Worm (Caenorhabditis elegans) whole organism, midembryonic: ENCODE results near the gene srx-29.
A peak's percentile ranks its signal among the peaks of the same experiment; 100 is the strongest.
"Not testable (repeated sequence)": the region's sequence is repeated elsewhere in the genome, so short reads cannot be mapped to it uniquely, and the experiment has no call there.

Source experiments
- T22C8.4 ChIP-seq: fragments of 200-800 bp; sonication (Bioruptor generic); IDR thresholded peaks from 2 replicates; pipeline ENCODE4 v1.3.6; 2022; ENCODE audit warnings: missing genetic modification characterization, missing compliant biosample characterization
- cog-1 ChIP-seq: sonication (generic microtip); optimal IDR thresholded peaks from 2 replicates; lab custom pipeline; 2016; ENCODE audit warnings: missing genetic modification characterization, missing compliant biosample characterization
- flt-1 ChIP-seq: fragments of 200-800 bp; sonication (Bioruptor generic); IDR thresholded peaks from 2 replicates; pipeline ENCODE4 v1.3.6; 2022; ENCODE audit warnings: missing genetic modification characterization, missing compliant biosample characterization
- klf-2 ChIP-seq: fragments of 200-800 bp; sonication (Bioruptor generic); conservative IDR thresholded peaks from 2 replicates; pipeline ENCODE4 v1.3.6; 2022; ENCODE audit warnings: missing genetic modification reagents, missing genetic modification characterization, missing compliant biosample characterization
- med-1 ChIP-seq: sonication (generic microtip); optimal IDR thresholded peaks from 2 replicates; lab custom pipeline; 2017; ENCODE audit warnings: missing genetic modification characterization, mild to moderate bottlenecking, missing compliant biosample characterization, antibody characterized with exemption, missing genetic modification reagents; ENCODE audit not compliant: insufficient read depth
- ref-1 ChIP-seq: fragments of 200-800 bp; sonication (Bioruptor generic); conservative IDR thresholded peaks from 2 replicates; pipeline ENCODE4 v1.3.6; 2022; ENCODE audit warnings: missing genetic modification reagents, missing genetic modification characterization, missing compliant biosample characterization
- tab-1 ChIP-seq: fragments of 200-800 bp; sonication (Bioruptor generic); IDR thresholded peaks from 2 replicates; pipeline ENCODE4 v1.3.6; 2022; ENCODE audit warnings: missing genetic modification characterization, missing compliant biosample characterization
- ztf-23 ChIP-seq: fragments of 200-800 bp; sonication (Bioruptor generic); IDR thresholded peaks from 2 replicates; pipeline ENCODE4 v1.3.6; 2022; ENCODE audit warnings: missing genetic modification reagents, missing genetic modification characterization, missing compliant biosample characterization
- ztf-29 ChIP-seq: fragments of 200-800 bp; sonication (Bioruptor generic); IDR thresholded peaks from 2 replicates; pipeline ENCODE4 v1.3.6; 2022; ENCODE audit warnings: missing genetic modification reagents, missing genetic modification characterization, missing compliant biosample characterization

srx-29 gene

DNA sequence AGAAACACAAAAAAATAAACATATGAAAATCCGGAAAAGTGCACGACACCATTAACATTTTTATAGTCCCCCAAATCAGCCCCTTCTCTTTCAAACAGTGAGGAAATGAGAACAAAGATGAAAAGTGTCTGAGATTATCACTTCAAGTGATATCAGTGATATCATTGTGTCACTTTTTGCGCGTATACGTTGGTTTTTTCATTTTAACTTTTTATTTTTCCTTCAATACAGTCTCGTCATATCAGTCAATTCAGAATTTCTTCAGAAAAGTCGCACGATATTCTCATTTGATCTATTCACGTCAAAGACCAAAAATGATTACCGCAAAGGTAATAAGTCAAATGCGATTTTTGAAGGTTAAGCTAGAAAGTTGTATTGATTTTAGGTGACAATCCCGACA lies 6.7 kb upstream of the srx-29 start, which contains the start of gene twk-34:
Gene twk-34, plus strand, starts transcription at position 216 of the 400 bp plus-strand sequence.
- no peak for TF ChIP-seq ztf-29
- TF ChIP-seq tab-1, result no peak
- no peak for TF ChIP-seq flt-1
- no peak for TF ChIP-seq med-1 (GFP tag; lab: Kevin White, UChicago)
- no peak for TF ChIP-seq ref-1
- TF ChIP-seq cog-1, result no peak
- TF ChIP-seq klf-2, result no peak
- no peak for TF ChIP-seq ztf-23 (GFP tag; lab: Robert Waterston, UW)
- TF ChIP-seq T22C8.4 (GFP tag; lab: Robert Waterston, UW), result no peak

ce11 chrV:15702263-15702662 lies 4.3 kb upstream of the srx-29 start, which contains the start of gene nhr-53:
TSS of gene nhr-53 (minus strand) at chrV:15702363.
- no peak for TF ChIP-seq klf-2

DNA sequence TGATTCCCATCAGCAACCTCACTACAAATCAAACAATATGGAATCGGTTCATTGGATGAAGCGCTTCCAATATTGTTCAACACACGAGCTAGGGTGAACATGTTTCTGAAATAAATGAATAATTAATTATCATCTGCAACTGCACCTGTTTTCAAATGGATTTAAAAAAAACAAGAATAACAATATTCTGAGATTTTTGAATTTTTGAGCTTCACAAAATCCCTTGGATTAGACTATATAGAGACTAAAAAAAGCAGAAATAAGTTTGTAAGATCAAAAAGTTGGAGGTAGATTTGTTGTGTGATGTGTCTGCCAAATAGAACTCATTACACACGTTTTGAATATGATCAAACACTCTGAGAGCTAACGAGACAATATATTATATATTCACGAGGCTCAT lies 1.8 kb upstream of the srx-29 start, which contains the start of gene nhr-199:
Gene nhr-199, minus strand, starts transcription at position 101 of the 400 bp plus-strand sequence.
- TF ChIP-seq klf-2 (no peak), flt-1 (no peak), cog-1 (no peak), ztf-23 (GFP tag; lab: Robert Waterston, UW) (no peak)

- TF ChIP-seq ztf-23 (GFP tag; lab: Robert Waterston, UW) (no peak), med-1 (GFP tag; lab: Kevin White, UChicago) (no peak), ztf-29 (no peak), cog-1 (no peak), T22C8.4 (GFP tag; lab: Robert Waterston, UW) (no peak), ref-1 (no peak), tab-1 (no peak), flt-1 (no peak), klf-2 (no peak)
These were observed 4.3 kb downstream of the srx-29 start, which contains the start of gene nhr-198 for ce11 chrV:15693682-15694081. TSS of gene nhr-198 (plus strand) at chrV:15693994.

DNA sequence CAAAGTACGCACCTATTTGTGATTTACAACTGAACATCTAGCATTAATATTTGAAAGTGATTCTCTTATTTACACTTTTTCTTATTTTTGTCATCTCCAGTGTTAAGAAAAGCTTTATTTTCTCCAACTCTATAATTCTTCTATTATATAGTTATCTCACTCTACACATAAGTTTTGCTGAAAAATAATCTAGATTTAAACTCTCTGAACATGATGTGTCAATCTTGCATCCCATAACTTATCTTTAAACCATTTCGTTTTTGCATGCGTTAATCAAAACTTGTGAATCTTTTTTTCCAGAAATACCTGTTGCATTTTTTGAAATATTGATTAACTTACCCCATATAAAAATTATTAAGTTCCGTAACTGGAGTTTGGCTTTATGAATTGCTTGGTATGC lies 8.0 kb downstream of the srx-29 start, which contains the start of gene nhr-268:
Gene nhr-268, plus strand, starts transcription at position 301 of the 400 bp plus-strand sequence.
- TF ChIP-seq med-1 (GFP tag; lab: Kevin White, UChicago) (no peak), klf-2 (no peak), cog-1 (no peak), ztf-23 (GFP tag; lab: Robert Waterston, UW) (no peak), ref-1 (no peak), flt-1 (no peak), ztf-29 (no peak)

- TF ChIP-seq ref-1 (no peak), T22C8.4 (GFP tag; lab: Robert Waterston, UW) (no peak), ztf-29 (no peak), med-1 (GFP tag; lab: Kevin White, UChicago) (no peak), tab-1 (no peak), ztf-23 (GFP tag; lab: Robert Waterston, UW) (no peak), flt-1 (no peak), klf-2 (no peak), cog-1 (no peak)
These were observed 10.3 kb downstream of the srx-29 start, which contains the start of gene nhr-197 for ce11 chrV:15687660-15688059. TSS of gene nhr-197 (plus strand) at chrV:15687960.

ce11 chrV:15685599-15685998 lies 12.4 kb downstream of the srx-29 start, which contains the start of gene nhr-196:
TSS of gene nhr-196 (plus strand) at chrV:15685716.
- no peak for TF ChIP-seq T22C8.4 (GFP tag; lab: Robert Waterston, UW)
- TF ChIP-seq med-1 (GFP tag; lab: Kevin White, UChicago), result no peak
- TF ChIP-seq klf-2, result no peak
- TF ChIP-seq ztf-29, result no peak
- no peak for TF ChIP-seq cog-1
- no peak for TF ChIP-seq ref-1
- TF ChIP-seq flt-1, result no peak
- TF ChIP-seq ztf-23 (GFP tag; lab: Robert Waterston, UW), result no peak
- no peak for TF ChIP-seq tab-1

DNA sequence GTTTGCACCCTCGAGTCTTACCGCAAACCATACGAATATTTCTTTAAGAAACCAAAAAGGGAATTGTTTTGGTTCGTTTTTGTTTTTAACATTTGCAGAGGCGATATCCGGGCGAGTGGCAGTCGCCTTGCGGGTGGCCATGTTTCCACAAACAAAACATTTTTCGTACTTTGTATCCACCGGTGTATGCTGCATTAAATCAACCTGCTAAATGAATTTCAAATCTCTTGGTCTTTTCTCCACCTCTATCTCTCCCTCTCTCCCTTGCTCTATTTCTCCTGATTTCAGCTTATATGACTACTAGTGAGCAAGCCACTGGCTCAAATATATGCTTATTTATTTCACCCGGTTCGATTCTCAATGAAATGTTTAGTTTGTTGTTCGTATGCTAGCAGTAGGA lies 20.8 kb downstream of the srx-29 start, which contains the start of gene nhr-52:
Gene nhr-52, plus strand, starts transcription at position 301 of the 400 bp plus-strand sequence.
- TF ChIP-seq ztf-29, result no peak
- no peak for TF ChIP-seq tab-1
- TF ChIP-seq cog-1, result no peak
- no peak for TF ChIP-seq klf-2
- TF ChIP-seq flt-1, result no peak
- TF ChIP-seq med-1 (GFP tag; lab: Kevin White, UChicago), result no peak
- no peak for TF ChIP-seq ref-1
- TF ChIP-seq T22C8.4 (GFP tag; lab: Robert Waterston, UW), result no peak
- TF ChIP-seq ztf-23 (GFP tag; lab: Robert Waterston, UW), result no peak

ce11 chrV:15674899-15675298 lies 23.1 kb downstream of the srx-29 start:
- TF ChIP-seq tab-1, result 0 out of 2 replicates have a peak, but pooled peaks have one; percentile 22
- no peak for TF ChIP-seq flt-1

DNA sequence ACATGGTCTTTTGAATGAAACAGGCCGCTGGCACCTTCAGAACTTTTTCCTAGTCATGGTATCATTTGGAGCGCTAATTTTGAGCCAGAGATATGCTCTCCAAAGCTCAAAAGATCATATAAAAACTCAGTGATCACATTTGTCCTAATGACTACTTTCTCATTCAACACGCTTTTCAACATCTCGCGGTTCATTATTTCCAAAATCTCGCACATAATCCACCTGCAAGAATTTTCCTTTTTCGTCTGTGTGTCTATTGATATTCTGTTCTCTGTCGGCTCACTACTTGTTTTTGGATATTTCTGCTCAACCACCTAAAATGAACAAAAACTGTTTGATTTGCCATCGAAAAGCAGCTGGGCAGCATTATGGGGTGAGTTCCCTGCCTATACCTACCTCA lies 24.3 kb downstream of the srx-29 start, which contains the start of gene nhr-51:
Gene nhr-51, plus strand, starts transcription at position 301 of the 400 bp plus-strand sequence.
- TF ChIP-seq klf-2 (no peak), T22C8.4 (GFP tag; lab: Robert Waterston, UW) (no peak), tab-1 (no peak), cog-1 (no peak), flt-1 (no peak), ztf-29 (no peak), ztf-23 (GFP tag; lab: Robert Waterston, UW) (no peak), med-1 (GFP tag; lab: Kevin White, UChicago) (no peak), ref-1 (no peak)

ce11 chrV:15670139-15670538 lies 27.9 kb downstream of the srx-29 start, which contains the start of gene K06B4.15:
TSS of gene K06B4.15 (plus strand) at chrV:15670439.
- TF ChIP-seq med-1 (GFP tag; lab: Kevin White, UChicago); ztf-29; ref-1: not testable (repeated sequence)
